Fruit fly (Drosophila melanogaster) ovary, adult (tissue): ENCODE data around the gene cu.

Experiments used
- CG17801 ChIP-seq: fragments of 200-800 bp; optimal IDR thresholded peaks from 2 replicates; lab custom pipeline; 2019; ENCODE audit warnings: missing biosample characterization, mild to moderate bottlenecking, missing genetic modification characterization, moderate library complexity; ENCODE audit not compliant: partially characterized antibody

Gene cu

DNA sequence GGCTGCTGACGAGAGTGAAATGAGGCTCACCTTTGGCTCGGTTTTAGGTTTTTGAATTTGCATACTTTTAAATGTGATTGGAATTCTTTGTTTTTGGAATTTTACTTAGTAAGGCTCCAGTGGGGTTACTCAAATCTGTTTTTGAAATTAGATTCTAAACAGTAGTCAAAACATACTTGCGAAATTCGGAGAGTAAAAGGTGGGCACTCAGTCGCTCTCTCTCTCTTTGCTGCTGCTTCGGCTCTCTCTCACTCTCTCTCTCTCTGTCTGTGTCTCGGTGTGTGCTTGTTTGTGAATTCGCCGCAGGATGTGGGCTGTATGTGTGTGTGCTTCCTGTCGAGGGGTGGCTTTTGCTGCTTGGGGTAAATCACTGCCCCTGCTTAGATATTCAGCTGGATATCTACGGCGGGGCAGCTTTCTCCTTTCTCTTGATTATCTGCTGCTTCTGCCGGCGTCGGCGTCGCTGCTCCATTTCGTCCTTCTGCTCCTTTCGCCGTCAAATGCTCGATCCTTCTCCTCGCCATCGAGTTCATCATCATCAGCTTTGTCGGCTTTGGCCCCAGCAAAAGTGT, 57.1 kb downstream of the cu start:
- TF ChIP-seq CG17801 (GFP tag; lab: Kevin White, UChicago) = no peak

DNA sequence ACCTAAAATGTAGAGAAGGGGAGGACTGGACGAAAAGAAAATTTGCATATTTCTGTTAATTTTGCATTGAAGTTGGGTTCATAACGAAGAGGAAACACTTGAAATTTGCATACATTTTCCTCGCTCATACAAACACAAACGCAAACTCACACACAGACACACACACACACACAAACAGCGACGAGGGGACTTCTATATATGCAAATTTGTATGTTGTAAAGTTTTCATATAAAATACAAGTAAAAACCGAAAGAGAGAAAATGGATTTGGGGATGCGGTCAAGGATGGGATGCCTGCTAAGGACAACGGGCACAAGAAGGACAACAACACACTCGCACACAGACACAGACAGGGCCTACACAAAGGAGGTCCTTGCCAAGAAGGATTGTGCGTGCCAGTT, 60.1 kb downstream of the cu start:
- no peak for TF ChIP-seq CG17801 (GFP tag; lab: Kevin White, UChicago)
